Worm (Caenorhabditis elegans) whole organism, late embryonic: ENCODE measurements around the gene acp-7.

Source experiments
- K09A11.1 ChIP-seq: sonication (generic microtip); optimal IDR thresholded peaks from 2 replicates; lab custom pipeline; 2017; ENCODE audit warnings: antibody characterized with exemption, mild to moderate bottlenecking, missing genetic modification characterization, missing compliant biosample characterization; ENCODE audit not compliant: insufficient read depth
- ceh-19 ChIP-seq: fragments of 200-800 bp; sonication (Bioruptor generic); optimal IDR thresholded peaks from 2 replicates; lab custom pipeline; 2018; ENCODE audit warnings: mild to moderate bottlenecking, missing genetic modification characterization, missing compliant biosample characterization
- lin-11 ChIP-seq: fragments of 200-800 bp; sonication (Bioruptor generic); optimal IDR thresholded peaks from 2 replicates; lab custom pipeline; 2018; ENCODE audit warnings: mild to moderate bottlenecking, missing genetic modification characterization, missing compliant biosample characterization
- nfya-1 ChIP-seq: sonication (generic microtip); optimal IDR thresholded peaks from 2 replicates; lab custom pipeline; 2017; ENCODE audit warnings: missing genetic modification characterization, mild to moderate bottlenecking, missing compliant biosample characterization, antibody characterized with exemption, moderate library complexity
- nhr-11 ChIP-seq: fragments of 150-350 bp; optimal IDR thresholded peaks from 2 replicates; lab custom pipeline; 2014; ENCODE audit warnings: missing biosample characterization, missing genetic modification characterization
- sox-2 ChIP-seq: fragments of 200-800 bp; sonication (Bioruptor generic); IDR thresholded peaks from 2 replicates; pipeline ENCODE4 v1.3.6; 2022; ENCODE audit warnings: missing genetic modification reagents, missing genetic modification characterization, missing compliant biosample characterization
- sox-4 ChIP-seq: sonication (generic microtip); optimal IDR thresholded peaks from 2 replicates; lab custom pipeline; 2017; ENCODE audit warnings: mild to moderate bottlenecking, missing genetic modification characterization, inconsistent platforms, missing compliant biosample characterization
- syd-9 ChIP-seq: sonication (generic microtip); optimal IDR thresholded peaks from 2 replicates; lab custom pipeline; 2016; ENCODE audit warnings: mild to moderate bottlenecking, missing genetic modification characterization, moderate library complexity, missing compliant biosample characterization
- tbx-7 ChIP-seq: sonication (generic microtip); optimal IDR thresholded peaks from 2 replicates; lab custom pipeline; 2016; ENCODE audit warnings: missing genotype, missing genetic modification characterization, missing compliant biosample characterization
- unc-42 ChIP-seq: sonication (generic microtip); optimal IDR thresholded peaks from 2 replicates; lab custom pipeline; 2016; ENCODE audit warnings: missing genotype, missing genetic modification characterization, missing compliant biosample characterization
- unc-86 ChIP-seq: sonication (generic microtip); optimal IDR thresholded peaks from 2 replicates; lab custom pipeline; 2016; ENCODE audit warnings: missing genetic modification characterization, missing compliant biosample characterization

DNA sequence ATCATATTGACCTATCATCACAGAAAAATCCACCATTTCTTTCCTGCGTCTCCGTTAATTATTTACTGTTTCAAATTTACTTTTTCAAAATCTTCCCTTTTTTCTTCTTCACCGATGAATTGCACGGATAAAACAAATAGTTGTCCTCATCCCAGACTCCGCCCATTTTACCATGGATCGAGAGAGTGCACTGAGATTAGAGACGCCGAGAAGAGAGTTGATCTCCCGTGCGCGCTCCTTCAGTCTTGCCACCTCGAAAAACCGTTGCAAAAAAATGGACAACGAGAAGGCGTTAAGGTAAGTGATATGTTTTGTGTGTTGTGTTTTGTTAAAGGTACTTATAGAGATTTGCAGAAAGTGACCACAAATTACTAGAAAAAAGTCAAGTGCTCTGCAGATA lies 6.6 kb upstream of the acp-7 start, which contains the start of gene dlc-5:
- TF ChIP-seq nhr-11 (tag; lab: Kevin White, UChicago) = no peak
- no peak for TF ChIP-seq ceh-19 (GFP tag; lab: Kevin White, UChicago)
- no peak for TF ChIP-seq unc-42 (tag; lab: Kevin White, UChicago)
- no peak for TF ChIP-seq syd-9 (tag; lab: Kevin White, UChicago)
- TF ChIP-seq unc-86 (tag; lab: Kevin White, UChicago) = no peak
- TF ChIP-seq sox-2 (GFP tag; lab: Robert Waterston, UW) = no peak
- TF ChIP-seq K09A11.1 (tag; lab: Kevin White, UChicago) = no peak
- TF ChIP-seq tbx-7 (tag; lab: Kevin White, UChicago) = no peak
- no peak for TF ChIP-seq lin-11
- no peak for TF ChIP-seq nfya-1 (tag; lab: Kevin White, UChicago)
- TF ChIP-seq sox-4 = no peak
